Worm (Caenorhabditis elegans) whole organism, mixed stage, embryonic: ENCODE measurements around the gene crn-6.

Experiments used
- elt-3 ChIP-seq: fragments of 150-350 bp; optimal IDR thresholded peaks from 2 replicates; lab custom pipeline; 2014; ENCODE audit warnings: missing biosample characterization, missing genetic modification characterization
- hlh-1 ChIP-seq: fragments of 150-350 bp; optimal IDR thresholded peaks from 2 replicates; lab custom pipeline; 2014; ENCODE audit warnings: missing biosample characterization, missing genetic modification reagents, missing genetic modification characterization
- nhr-12 ChIP-seq: fragments of 150-350 bp; optimal IDR thresholded peaks from 2 replicates; lab custom pipeline; 2014; ENCODE audit warnings: missing biosample characterization, missing genetic modification characterization
- pha-4 ChIP-seq: fragments of 150-350 bp; optimal IDR thresholded peaks from 2 replicates; lab custom pipeline; 2018; ENCODE audit warnings: missing biosample characterization, missing genetic modification reagents, missing genetic modification characterization
- snpc-4 ChIP-seq: fragments of 150-350 bp; optimal IDR thresholded peaks from 2 replicates; lab custom pipeline; 2014; ENCODE audit warnings: missing biosample characterization, missing genetic modification characterization
- unc-39 ChIP-seq: fragments of 150-350 bp; optimal IDR thresholded peaks from 2 replicates; lab custom pipeline; 2014; ENCODE audit warnings: missing biosample characterization, missing genetic modification characterization
- ztf-11 ChIP-seq: fragments of 150-350 bp; optimal IDR thresholded peaks from 2 replicates; lab custom pipeline; 2014; ENCODE audit warnings: missing biosample characterization, missing genetic modification characterization

ce11 chrIII:9324724-9325123 lies 42.3 kb upstream of the crn-6 start, which contains the start of gene C40H1.7:
- TF ChIP-seq elt-3: no peak
- no peak for TF ChIP-seq nhr-12 (tag; lab: Kevin White, UChicago)
- no peak for TF ChIP-seq snpc-4 (tag; lab: Kevin White, UChicago)
- no peak for TF ChIP-seq hlh-1 (tag; lab: Kevin White, UChicago)
- TF ChIP-seq pha-4: no peak
- no peak for TF ChIP-seq ztf-11 (tag; lab: Kevin White, UChicago)
- TF ChIP-seq unc-39 (tag; lab: Kevin White, UChicago): no peak
